Fruit fly (Drosophila melanogaster): ENCODE measurements around the gene CG4115.

DNA sequence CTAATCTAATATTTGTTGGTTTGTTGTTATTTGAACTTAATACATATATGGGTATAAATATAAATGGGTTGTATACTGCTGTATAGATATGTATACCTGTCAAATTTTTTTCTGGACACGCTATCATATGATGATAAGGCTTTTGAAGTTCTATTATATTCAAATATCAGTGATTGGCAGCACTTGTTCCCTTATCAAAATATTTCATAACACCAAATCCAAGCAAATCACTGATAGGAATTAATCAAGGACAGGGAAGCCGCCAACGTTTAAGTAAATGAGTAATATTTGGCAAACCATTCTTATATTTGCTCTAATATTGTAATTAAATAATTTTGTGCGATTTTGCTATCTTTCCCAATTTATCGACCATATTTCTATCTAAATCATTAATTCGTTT is 19.4 kb downstream of the CG4115 start:
- no peak for TF ChIP-seq EcR (GFP tag; optimal IDR thresholded peaks at IDR 0.05)
- TF ChIP-seq Ets98B (GFP tag; IDR thresholded peaks at IDR 0.05), result no peak
- TF ChIP-seq CG34367 (tag; optimal IDR thresholded peaks at IDR 0.05), result no peak
- TF ChIP-seq CG4496 (GFP tag; IDR thresholded peaks at IDR 0.05), result no peak
- TF ChIP-seq rn (GFP tag; IDR thresholded peaks at IDR 0.05), result no peak
- TF ChIP-seq fd96Ca (GFP tag; IDR thresholded peaks at IDR 0.05), result no peak
- TF ChIP-seq Snoo (tag; optimal IDR thresholded peaks at IDR 0.05), result no peak
- no peak for TF ChIP-seq CG12605 (GFP tag; IDR thresholded peaks at IDR 0.05)
- TF ChIP-seq CG15710 (tag; optimal IDR thresholded peaks at IDR 0.05), result no peak
- TF ChIP-seq gl (tag; optimal IDR thresholded peaks at IDR 0.05), result no peak
- TF ChIP-seq CG32121 (GFP tag; IDR thresholded peaks at IDR 0.05), result no peak
- no peak for TF ChIP-seq Pif1A (GFP tag; optimal IDR thresholded peaks at IDR 0.05)
- TF ChIP-seq CG8159 (tag; optimal IDR thresholded peaks at IDR 0.05), result no peak
